Worm (Caenorhabditis elegans) whole organism, early embryonic: ENCODE results near the gene F39G3.5.

Experiments
- B0310.2 ChIP-seq: sonication (generic microtip); optimal IDR thresholded peaks from 2 replicates; lab custom pipeline; 2016; ENCODE audit warnings: mild to moderate bottlenecking, missing genetic modification characterization, missing compliant biosample characterization
- F13C5.2 ChIP-seq: sonication (generic microtip); optimal IDR thresholded peaks from 2 replicates; lab custom pipeline; 2017; ENCODE audit warnings: mild to moderate bottlenecking, missing genetic modification characterization, inconsistent platforms, missing compliant biosample characterization
- aly-1 ChIP-seq: sonication (generic microtip); optimal IDR thresholded peaks from 2 replicates; lab custom pipeline; 2016; ENCODE audit warnings: missing genetic modification characterization, missing compliant biosample characterization
- ama-1 ChIP-seq: fragments of 150-350 bp; optimal IDR thresholded peaks from 2 replicates; lab custom pipeline; 2014
- ceh-13 ChIP-seq: fragments of 200-800 bp; sonication (Bioruptor generic); optimal IDR thresholded peaks from 2 replicates; lab custom pipeline; 2018; ENCODE audit warnings: mild to moderate bottlenecking, missing genetic modification characterization, missing compliant biosample characterization
- ceh-36 ChIP-seq: sonication (generic microtip); optimal IDR thresholded peaks from 2 replicates; lab custom pipeline; 2016; ENCODE audit warnings: missing genetic modification characterization, inconsistent platforms, missing compliant biosample characterization
- ets-7 ChIP-seq: sonication (generic microtip); optimal IDR thresholded peaks from 2 replicates; lab custom pipeline; 2016; ENCODE audit warnings: missing genotype, missing genetic modification characterization, missing compliant biosample characterization
- flt-1 ChIP-seq: fragments of 200-800 bp; sonication (Bioruptor generic); IDR thresholded peaks from 2 replicates; pipeline ENCODE4 v1.3.6; 2022; ENCODE audit warnings: missing genetic modification characterization, missing compliant biosample characterization
- hmbx-1 ChIP-seq: sonication (generic microtip); optimal IDR thresholded peaks from 2 replicates; lab custom pipeline; 2016; ENCODE audit warnings: mild to moderate bottlenecking, missing genetic modification characterization, missing compliant biosample characterization
- hmg-4 ChIP-seq: fragments of 200-800 bp; sonication (Bioruptor generic); optimal IDR thresholded peaks from 2 replicates; lab custom pipeline; 2018; ENCODE audit warnings: mild to moderate bottlenecking, missing genetic modification characterization, missing compliant biosample characterization
- hnd-1 ChIP-seq: sonication (generic microtip); optimal IDR thresholded peaks from 2 replicates; lab custom pipeline; 2016; ENCODE audit warnings: missing genetic modification characterization, missing compliant biosample characterization
- pes-1 ChIP-seq: fragments of 200-800 bp; sonication (Bioruptor generic); IDR thresholded peaks from 2 replicates; pipeline ENCODE4 v1.3.6; 2022; ENCODE audit warnings: missing genetic modification reagents, missing genetic modification characterization, missing compliant biosample characterization
- scrt-1 ChIP-seq: fragments of 200-800 bp; sonication (Bioruptor generic); IDR thresholded peaks from 2 replicates; pipeline ENCODE4 v1.3.6; 2022; ENCODE audit warnings: missing genetic modification characterization, missing compliant biosample characterization
- sea-1 ChIP-seq: fragments of 200-800 bp; sonication (Bioruptor generic); conservative IDR thresholded peaks from 2 replicates; pipeline ENCODE4 v1.3.6; 2022; ENCODE audit warnings: missing genetic modification characterization, missing compliant biosample characterization
- tbx-11 ChIP-seq: fragments of 200-800 bp; sonication (Bioruptor generic); IDR thresholded peaks from 2 replicates; pipeline ENCODE4 v1.3.6; 2022; ENCODE audit warnings: missing genetic modification characterization, missing compliant biosample characterization
- tbx-37 ChIP-seq: fragments of 200-800 bp; sonication (Bioruptor generic); conservative IDR thresholded peaks from 2 replicates; pipeline ENCODE4 v1.3.6; 2022; ENCODE audit warnings: missing genetic modification reagents, missing genetic modification characterization, missing compliant biosample characterization
- tra-4 ChIP-seq: sonication (generic microtip); optimal IDR thresholded peaks from 2 replicates; lab custom pipeline; 2017; ENCODE audit warnings: missing genetic modification characterization, missing compliant biosample characterization

Gene F39G3.5

DNA sequence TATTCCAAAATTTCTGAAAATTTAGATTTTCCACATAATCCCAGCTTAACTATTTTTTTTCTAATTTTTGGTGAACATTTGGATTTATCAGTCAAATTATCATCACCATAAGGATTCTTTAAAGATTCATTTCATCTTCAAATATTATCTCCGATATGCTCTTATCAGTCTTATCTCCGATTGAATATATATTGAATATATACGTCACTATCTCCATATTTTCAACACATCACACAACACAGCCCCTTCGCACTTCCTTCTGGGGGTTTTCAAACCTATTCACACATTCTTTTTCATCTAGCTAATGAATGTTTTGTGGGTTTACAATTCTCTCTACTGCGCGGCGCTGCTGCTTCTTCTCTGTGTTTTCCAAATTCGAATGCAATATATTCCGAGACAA is 23.7 kb upstream of the F39G3.5 start:
- TF ChIP-seq pes-1 (GFP tag; lab: Robert Waterston, UW), result no peak
- TF ChIP-seq scrt-1 (GFP tag; lab: Robert Waterston, UW), result no peak
- TF ChIP-seq ama-1, result no peak
- TF ChIP-seq ets-7, result no peak
- TF ChIP-seq hnd-1 (tag; lab: Kevin White, UChicago), result no peak
- no peak for TF ChIP-seq tbx-37 (GFP tag; lab: Robert Waterston, UW)
- no peak for TF ChIP-seq aly-1
- no peak for TF ChIP-seq ceh-13
- no peak for TF ChIP-seq flt-1 (GFP tag; lab: Robert Waterston, UW)
- TF ChIP-seq tbx-11 (GFP tag; lab: Robert Waterston, UW), result no peak
- no peak for TF ChIP-seq hmbx-1
- TF ChIP-seq ceh-36 (tag; lab: Kevin White, UChicago), result no peak
- TF ChIP-seq B0310.2 (tag; lab: Kevin White, UChicago), result no peak
- no peak for TF ChIP-seq sea-1 (GFP tag; lab: Robert Waterston, UW)
- TF ChIP-seq F13C5.2 (tag; lab: Kevin White, UChicago), result no peak
- no peak for TF ChIP-seq hmg-4 (GFP tag; lab: Kevin White, UChicago)
- TF ChIP-seq tra-4 (tag; lab: Kevin White, UChicago), result no peak

DNA sequence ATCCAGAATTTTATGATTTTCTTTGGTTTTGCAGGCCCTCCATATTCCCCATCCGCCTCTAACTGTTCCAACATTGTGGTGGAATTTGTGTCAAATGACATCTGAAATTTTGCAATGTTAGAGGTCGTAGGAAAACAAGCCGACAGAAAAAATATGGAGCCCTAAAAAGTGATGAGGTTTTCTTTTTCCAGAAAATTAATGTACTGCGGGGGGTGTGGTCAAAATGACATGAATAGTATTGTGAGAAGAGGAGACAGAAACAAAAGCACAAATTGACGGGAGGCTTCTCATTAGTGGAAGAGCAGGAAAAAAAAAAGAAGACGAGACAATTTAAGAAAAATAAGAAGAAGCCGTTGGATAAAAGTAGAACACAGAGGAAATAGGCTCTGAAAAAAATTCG is 22.2 kb upstream of the F39G3.5 start, which contains the start of gene ZC266.1:
ZC266.1 (minus strand) TSS at position 101 of the 400 bp plus-strand sequence.
- TF ChIP-seq flt-1 (GFP tag; lab: Robert Waterston, UW), result no peak
- no peak for TF ChIP-seq ceh-36 (tag; lab: Kevin White, UChicago)

DNA sequence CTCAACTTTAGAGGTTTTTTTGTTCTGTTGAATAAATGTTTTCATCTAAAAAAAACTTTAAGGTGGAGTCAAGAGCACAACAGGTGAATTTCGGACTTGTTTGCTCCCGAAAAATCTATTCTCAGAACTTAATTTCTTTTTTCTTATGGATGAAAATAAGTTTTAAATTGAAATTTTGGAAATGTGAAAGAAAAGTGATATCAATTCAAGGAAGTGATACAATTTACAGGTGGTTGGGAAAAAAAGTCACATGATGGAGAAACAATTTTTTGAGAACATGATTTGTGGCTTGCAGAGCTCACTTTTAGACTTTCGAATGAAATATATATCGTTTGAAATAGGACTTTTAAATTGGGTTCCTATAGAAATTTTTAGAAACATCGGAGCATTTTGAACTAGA is 14.8 kb upstream of the F39G3.5 start:
- TF ChIP-seq pes-1 (GFP tag; lab: Robert Waterston, UW) (no peak), ceh-36 (tag; lab: Kevin White, UChicago) (no peak), F13C5.2 (tag; lab: Kevin White, UChicago) (no peak), flt-1 (GFP tag; lab: Robert Waterston, UW) (no peak), ets-7 (no peak), B0310.2 (tag; lab: Kevin White, UChicago) (no peak), ceh-13 (no peak), ama-1 (no peak), hmg-4 (GFP tag; lab: Kevin White, UChicago) (no peak), tbx-37 (GFP tag; lab: Robert Waterston, UW) (no peak), hnd-1 (tag; lab: Kevin White, UChicago) (no peak), hmbx-1 (no peak)

DNA sequence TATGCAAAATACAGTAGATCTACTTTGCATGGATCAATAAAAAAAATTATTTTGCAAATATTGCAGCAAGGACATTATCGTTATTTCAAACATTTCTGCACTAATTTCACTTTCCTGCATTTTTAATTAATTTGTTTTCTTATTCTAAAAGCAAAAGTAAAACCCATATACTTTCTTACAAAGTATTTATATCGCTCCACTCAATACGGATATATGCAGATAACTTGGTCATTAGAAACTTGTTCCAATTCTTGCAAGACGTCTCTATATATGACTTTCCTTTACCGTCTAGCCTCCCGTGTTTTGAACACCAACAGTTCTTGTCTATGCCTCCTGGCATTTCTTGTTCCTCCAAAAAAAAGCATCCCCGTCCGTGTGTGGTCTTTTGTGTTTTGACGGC is 11.9 kb upstream of the F39G3.5 start, which contains the start of gene oac-24:
oac-24 (plus strand) TSS at position 301 of the 400 bp plus-strand sequence.
- TF ChIP-seq F13C5.2 (tag; lab: Kevin White, UChicago) (no peak), flt-1 (GFP tag; lab: Robert Waterston, UW) (no peak), tra-4 (tag; lab: Kevin White, UChicago) (no peak), hnd-1 (tag; lab: Kevin White, UChicago) (no peak), ets-7 (no peak), sea-1 (GFP tag; lab: Robert Waterston, UW) (no peak), scrt-1 (GFP tag; lab: Robert Waterston, UW) (no peak)

DNA sequence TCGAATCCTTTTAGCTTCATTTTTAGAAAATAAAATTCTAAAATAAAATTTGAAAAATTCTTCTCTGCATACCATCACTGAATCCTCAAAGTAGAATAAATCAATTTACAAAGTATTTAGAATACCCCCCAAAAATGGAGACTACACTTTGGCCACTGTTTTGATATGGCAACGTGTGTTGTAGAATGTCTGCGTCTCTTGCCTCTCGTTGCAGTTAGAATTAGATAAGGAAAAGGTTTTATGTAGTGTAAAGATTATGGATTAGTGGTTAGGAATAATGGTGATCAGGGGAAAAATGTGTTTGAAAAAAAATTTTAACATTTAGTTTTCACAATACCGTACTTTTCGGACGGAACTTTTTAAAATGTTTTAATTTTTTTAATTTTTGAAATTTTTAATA is 2.4 kb upstream of the F39G3.5 start, which contains the start of gene prx-6:
prx-6 (minus strand) TSS at position 129 of the 400 bp plus-strand sequence.
- TF ChIP-seq ceh-36 (tag; lab: Kevin White, UChicago) (no peak), ama-1 (no peak), B0310.2 (tag; lab: Kevin White, UChicago) (no peak), tbx-37 (GFP tag; lab: Robert Waterston, UW) (no peak), ets-7 (no peak), tra-4 (tag; lab: Kevin White, UChicago) (no peak), sea-1 (GFP tag; lab: Robert Waterston, UW) (no peak), scrt-1 (GFP tag; lab: Robert Waterston, UW) (no peak), flt-1 (GFP tag; lab: Robert Waterston, UW) (no peak), F13C5.2 (tag; lab: Kevin White, UChicago) (no peak), ceh-13 (no peak), aly-1 (no peak), hmg-4 (GFP tag; lab: Kevin White, UChicago) (no peak)

DNA sequence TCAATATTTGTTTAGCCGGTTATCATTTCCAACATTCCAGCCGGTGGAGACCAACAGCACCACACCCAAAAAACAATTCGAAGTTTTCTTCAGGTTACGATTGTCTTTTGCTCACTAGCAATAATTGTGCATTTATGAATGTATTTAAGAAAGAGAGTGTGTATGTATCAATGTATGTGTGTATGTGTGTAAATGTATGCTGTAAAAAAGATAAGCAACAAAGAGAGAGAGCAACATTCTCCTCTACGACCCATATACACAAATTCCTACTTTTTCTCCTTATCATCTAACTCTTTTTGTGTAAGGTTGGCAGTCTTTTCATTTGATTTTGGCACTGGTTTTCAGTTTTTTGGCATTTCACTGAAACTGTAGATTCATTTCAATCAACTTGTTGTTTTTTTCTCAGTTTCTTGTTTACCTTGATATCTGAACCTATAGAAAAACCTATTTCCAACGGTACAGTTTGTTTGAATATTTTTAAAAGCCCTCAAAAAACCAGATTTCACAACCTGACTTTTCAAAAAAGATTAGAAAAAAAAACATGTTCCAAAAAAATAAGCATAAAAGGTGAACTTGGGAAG is 1.4 kb upstream of the F39G3.5 start:
- TF ChIP-seq tbx-11 (GFP tag; lab: Robert Waterston, UW), result no peak
- no peak for TF ChIP-seq ceh-36 (tag; lab: Kevin White, UChicago)
- TF ChIP-seq tra-4 (tag; lab: Kevin White, UChicago), result no peak
- no peak for TF ChIP-seq B0310.2 (tag; lab: Kevin White, UChicago)
- TF ChIP-seq flt-1 (GFP tag; lab: Robert Waterston, UW), result no peak
- TF ChIP-seq hnd-1 (tag; lab: Kevin White, UChicago), result no peak
- TF ChIP-seq ama-1, result no peak
- TF ChIP-seq F13C5.2 (tag; lab: Kevin White, UChicago), result no peak
- no peak for TF ChIP-seq hmbx-1

DNA sequence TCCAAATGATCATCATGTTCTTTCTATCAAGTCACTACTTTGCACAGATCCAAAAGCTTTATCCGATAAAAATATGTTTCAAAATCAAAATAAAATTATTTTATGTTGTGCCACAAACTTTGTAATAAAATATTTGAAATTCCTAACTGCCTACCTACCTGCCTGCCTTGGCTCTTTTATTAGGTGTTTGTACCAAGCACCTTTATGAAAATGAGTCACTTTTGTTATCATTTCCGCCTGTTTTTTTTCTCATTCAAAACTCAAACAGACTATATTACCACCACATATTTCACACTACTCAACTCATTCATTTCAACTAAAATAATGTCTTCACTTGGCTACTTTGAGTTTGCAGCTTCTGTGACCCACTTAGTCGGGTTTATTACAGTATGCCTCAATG is 2.0 kb downstream of the F39G3.5 start, which contains the start of gene F39G3.4:
F39G3.4 (plus strand) TSS at position 301 of the 400 bp plus-strand sequence.
- no peak for TF ChIP-seq F13C5.2 (tag; lab: Kevin White, UChicago)
- no peak for TF ChIP-seq B0310.2 (tag; lab: Kevin White, UChicago)
- TF ChIP-seq sea-1 (GFP tag; lab: Robert Waterston, UW), result no peak
- TF ChIP-seq ama-1, result no peak
- TF ChIP-seq flt-1 (GFP tag; lab: Robert Waterston, UW), result no peak
- TF ChIP-seq hmbx-1, result no peak
- TF ChIP-seq aly-1, result no peak
- TF ChIP-seq ceh-36 (tag; lab: Kevin White, UChicago), result no peak
- TF ChIP-seq hmg-4 (GFP tag; lab: Kevin White, UChicago), result no peak
- TF ChIP-seq ets-7, result no peak
- no peak for TF ChIP-seq tra-4 (tag; lab: Kevin White, UChicago)
